Worm (Caenorhabditis elegans) whole organism, L4 larva: ENCODE measurements around the gene wip-1.
"Not testable (repeated sequence)": the region's sequence is repeated elsewhere in the genome, so short reads cannot be mapped to it uniquely, and the experiment has no call there.

Experiments
- F37D6.2 ChIP-seq: sonication (generic microtip); optimal IDR thresholded peaks from 2 replicates; lab custom pipeline; 2016; ENCODE audit warnings: mild to moderate bottlenecking, missing genetic modification characterization, missing compliant biosample characterization
- F49E8.2 ChIP-seq: sonication (generic microtip); optimal IDR thresholded peaks from 2 replicates; lab custom pipeline; 2016; ENCODE audit warnings: missing compliant biosample characterization, mild to moderate bottlenecking, missing genetic modification characterization, borderline replicate concordance
- T20F7.1 ChIP-seq: fragments of 200-800 bp; sonication (Bioruptor generic); optimal IDR thresholded peaks from 2 replicates; lab custom pipeline; 2018; ENCODE audit warnings: mild to moderate bottlenecking, missing genetic modification characterization, missing compliant biosample characterization
- T26A8.4 ChIP-seq: fragments of 200-800 bp; sonication (Bioruptor generic); IDR thresholded peaks from 2 replicates; pipeline ENCODE4 v1.3.6; 2022; ENCODE audit warnings: missing genetic modification characterization, missing compliant biosample characterization
- Y5F2A.4 ChIP-seq: fragments of 200-800 bp; sonication (Bioruptor generic); optimal IDR thresholded peaks from 2 replicates; lab custom pipeline; 2018; ENCODE audit warnings: mild to moderate bottlenecking, missing genetic modification characterization, missing compliant biosample characterization
- ZK337.2 ChIP-seq: fragments of 200-800 bp; sonication (Bioruptor generic); IDR thresholded peaks from 2 replicates; pipeline ENCODE4 v1.3.6; 2022; ENCODE audit warnings: missing genetic modification reagents, missing genetic modification characterization, missing compliant biosample characterization
- aha-1 ChIP-seq: fragments of 150-350 bp; peaks from one replicate; lab custom pipeline; 2014; ENCODE audit warnings: missing biosample characterization, missing genetic modification characterization
- aly-2 ChIP-seq: sonication (generic microtip); optimal IDR thresholded peaks from 2 replicates; lab custom pipeline; 2018; ENCODE audit warnings: missing biosample characterization, missing genetic modification characterization
- attf-4 ChIP-seq: sonication (generic microtip); optimal IDR thresholded peaks from 3 replicates; lab custom pipeline; 2017; ENCODE audit warnings: missing biosample characterization, missing genetic modification characterization
- ceh-20 ChIP-seq: fragments of 200-800 bp; sonication (Bioruptor generic); IDR thresholded peaks from 2 replicates; pipeline ENCODE4 v1.3.6; 2022; ENCODE audit warnings: missing genetic modification reagents, missing genetic modification characterization, missing compliant biosample characterization
- ceh-28 ChIP-seq: fragments of 150-350 bp; optimal IDR thresholded peaks from 2 replicates; lab custom pipeline; 2014; ENCODE audit warnings: missing biosample characterization, missing genetic modification reagents, missing genetic modification characterization
- ceh-44 ChIP-seq: fragments of 200-800 bp; sonication (Bioruptor generic); IDR thresholded peaks from 2 replicates; pipeline ENCODE4 v1.3.6; 2022; ENCODE audit warnings: missing genetic modification reagents, missing genetic modification characterization, missing compliant biosample characterization
- cey-2 ChIP-seq: sonication (generic microtip); optimal IDR thresholded peaks from 3 replicates; lab custom pipeline; 2017; ENCODE audit warnings: missing genetic modification characterization, mild to moderate bottlenecking, missing compliant biosample characterization, antibody characterized with exemption, borderline replicate concordance; ENCODE audit not compliant: insufficient read depth
- daf-12 ChIP-seq: fragments of 150-350 bp; optimal IDR thresholded peaks from 2 replicates; lab custom pipeline; 2014; ENCODE audit warnings: missing biosample characterization, missing genetic modification reagents, missing genetic modification characterization
- daf-16 ChIP-seq, 3 experiments: sonication (generic microtip); optimal IDR thresholded peaks; 2 replicates each; lab custom pipeline; 2016 to 2017; ENCODE audit warnings: missing genetic modification characterization in 3 of 3, missing genetic modification reagents in 3 of 3, mild to moderate bottlenecking in 2 of 3, missing compliant biosample characterization in 2 of 3, missing biosample characterization in 1 of 3, moderate library complexity in 1 of 3
- dmd-9 ChIP-seq: fragments of 200-800 bp; sonication (Bioruptor generic); IDR thresholded peaks from 2 replicates; pipeline ENCODE4 v1.3.6; 2022; ENCODE audit warnings: missing genetic modification reagents, missing genetic modification characterization, missing compliant biosample characterization
- duxl-1 ChIP-seq: sonication (generic microtip); optimal IDR thresholded peaks from 2 replicates; lab custom pipeline; 2016; ENCODE audit warnings: mild to moderate bottlenecking, missing genetic modification characterization, moderate library complexity, missing compliant biosample characterization; ENCODE audit not compliant: poor library complexity
- egl-27 ChIP-seq: sonication (generic microtip); optimal IDR thresholded peaks from 3 replicates; lab custom pipeline; 2017; ENCODE audit warnings: missing biosample characterization, missing genetic modification reagents, missing genetic modification characterization
- fos-1 ChIP-seq: fragments of 150-350 bp; optimal IDR thresholded peaks from 2 replicates; lab custom pipeline; 2014; ENCODE audit warnings: missing biosample characterization, missing genetic modification characterization
- hlh-11 ChIP-seq: fragments of 200-800 bp; sonication (Bioruptor generic); optimal IDR thresholded peaks from 2 replicates; lab custom pipeline; 2018; ENCODE audit warnings: mild to moderate bottlenecking, missing genetic modification characterization, missing compliant biosample characterization
- hlh-30 ChIP-seq: sonication (generic microtip); optimal IDR thresholded peaks from 2 replicates; lab custom pipeline; 2017; ENCODE audit warnings: antibody characterized with exemption, mild to moderate bottlenecking, missing genetic modification characterization, missing compliant biosample characterization; ENCODE audit not compliant: insufficient read depth
- hmg-1.1 ChIP-seq: fragments of 200-800 bp; sonication (Bioruptor generic); IDR thresholded peaks from 2 replicates; pipeline ENCODE4 v1.3.6; 2022; ENCODE audit warnings: missing genetic modification reagents, missing genetic modification characterization, missing compliant biosample characterization
- lin-13 ChIP-seq: fragments of 150-350 bp; optimal IDR thresholded peaks from 2 replicates; lab custom pipeline; 2014; ENCODE audit warnings: missing biosample characterization, missing genetic modification reagents, missing genetic modification characterization
- lin-15B ChIP-seq: fragments of 150-350 bp; sonication (generic microtip); optimal IDR thresholded peaks from 3 replicates; lab custom pipeline; 2014; ENCODE audit warnings: missing biosample characterization, missing genetic modification characterization
- lin-29 ChIP-seq: fragments of 200-800 bp; sonication (Bioruptor generic); IDR thresholded peaks from 2 replicates; pipeline ENCODE4 v1.3.6; 2022; ENCODE audit warnings: missing genetic modification reagents, missing genetic modification characterization, missing compliant biosample characterization
- lin-38 ChIP-seq: fragments of 200-800 bp; sonication (Bioruptor generic); IDR thresholded peaks from 2 replicates; pipeline ENCODE4 v1.3.6; 2022; ENCODE audit warnings: missing genetic modification reagents, missing genetic modification characterization, missing compliant biosample characterization
- lin-39 ChIP-seq: fragments of 150-350 bp; optimal IDR thresholded peaks from 2 replicates; lab custom pipeline; 2014; ENCODE audit warnings: missing biosample characterization, missing genetic modification reagents, missing genetic modification characterization
- lir-3 ChIP-seq: sonication (generic microtip); optimal IDR thresholded peaks from 2 replicates; lab custom pipeline; 2016; ENCODE audit warnings: mild to moderate bottlenecking, missing genetic modification characterization, missing compliant biosample characterization
- madf-9 ChIP-seq: fragments of 200-800 bp; sonication (Bioruptor generic); conservative IDR thresholded peaks from 2 replicates; pipeline ENCODE4 v1.3.6; 2022; ENCODE audit warnings: missing genetic modification reagents, missing genetic modification characterization, missing compliant biosample characterization
- mdl-1 ChIP-seq, 2 experiments: fragments of 150-350 bp in 1 of 2; sonication (generic microtip) in 1 of 2; optimal IDR thresholded peaks; 2 replicates each; lab custom pipeline; 2014 to 2017; ENCODE audit warnings: missing biosample characterization in 2 of 2, missing genetic modification characterization in 2 of 2
- mep-1 ChIP-seq: fragments of 150-350 bp; sonication (generic microtip); optimal IDR thresholded peaks from 3 replicates; lab custom pipeline; 2014; ENCODE audit warnings: missing biosample characterization, missing genetic modification characterization
- mxl-3 ChIP-seq: fragments of 200-800 bp; sonication (Bioruptor generic); optimal IDR thresholded peaks from 2 replicates; lab custom pipeline; 2018; ENCODE audit warnings: mild to moderate bottlenecking, missing genetic modification characterization, missing compliant biosample characterization
- nhr-28 ChIP-seq: fragments of 150-350 bp; optimal IDR thresholded peaks from 2 replicates; lab custom pipeline; 2014; ENCODE audit warnings: missing biosample characterization, missing genetic modification characterization
- nhr-48 ChIP-seq: sonication (generic microtip); optimal IDR thresholded peaks from 2 replicates; lab custom pipeline; 2016; ENCODE audit warnings: mild to moderate bottlenecking, missing genetic modification characterization, missing compliant biosample characterization
- pqm-1 ChIP-seq: sonication (generic microtip); optimal IDR thresholded peaks from 2 replicates; lab custom pipeline; 2017; ENCODE audit warnings: missing biosample characterization, missing genetic modification characterization
- saeg-2 ChIP-seq: fragments of 200-800 bp; sonication (Bioruptor generic); IDR thresholded peaks from 2 replicates; pipeline ENCODE4 v1.3.6; 2022; ENCODE audit warnings: missing genetic modification reagents, missing genetic modification characterization, missing compliant biosample characterization
- snpc-1.2 ChIP-seq: fragments of 200-800 bp; sonication (Bioruptor generic); IDR thresholded peaks from 2 replicates; pipeline ENCODE4 v1.3.6; 2022; ENCODE audit warnings: missing genetic modification reagents, missing genetic modification characterization, missing compliant biosample characterization
- snpc-4 ChIP-seq: fragments of 150-350 bp; optimal IDR thresholded peaks from 2 replicates; lab custom pipeline; 2014; ENCODE audit warnings: missing biosample characterization, missing genetic modification characterization
- spr-3 ChIP-seq: fragments of 200-800 bp; sonication (Bioruptor generic); optimal IDR thresholded peaks from 2 replicates; lab custom pipeline; 2018; ENCODE audit warnings: mild to moderate bottlenecking, missing genetic modification characterization, missing compliant biosample characterization
- tag-97 ChIP-seq: fragments of 200-800 bp; sonication (Bioruptor generic); IDR thresholded peaks from 2 replicates; pipeline ENCODE4 v1.3.6; 2022; ENCODE audit warnings: missing genetic modification characterization, missing compliant biosample characterization
- vab-7 ChIP-seq: fragments of 200-800 bp; sonication (Bioruptor generic); IDR thresholded peaks from 2 replicates; pipeline ENCODE4 v1.3.6; 2022; ENCODE audit warnings: missing genetic modification reagents, missing genetic modification characterization, missing compliant biosample characterization
- zag-1 ChIP-seq: fragments of 150-350 bp; optimal IDR thresholded peaks from 2 replicates; lab custom pipeline; 2014; ENCODE audit warnings: missing biosample characterization, missing genetic modification characterization
- zip-2 ChIP-seq: fragments of 150-350 bp; optimal IDR thresholded peaks from 2 replicates; lab custom pipeline; 2014; ENCODE audit warnings: missing biosample characterization, missing genetic modification characterization
- ztf-7 ChIP-seq: fragments of 150-350 bp; optimal IDR thresholded peaks from 2 replicates; lab custom pipeline; 2014; ENCODE audit warnings: missing biosample characterization, missing genetic modification characterization

The wip-1 gene

DNA sequence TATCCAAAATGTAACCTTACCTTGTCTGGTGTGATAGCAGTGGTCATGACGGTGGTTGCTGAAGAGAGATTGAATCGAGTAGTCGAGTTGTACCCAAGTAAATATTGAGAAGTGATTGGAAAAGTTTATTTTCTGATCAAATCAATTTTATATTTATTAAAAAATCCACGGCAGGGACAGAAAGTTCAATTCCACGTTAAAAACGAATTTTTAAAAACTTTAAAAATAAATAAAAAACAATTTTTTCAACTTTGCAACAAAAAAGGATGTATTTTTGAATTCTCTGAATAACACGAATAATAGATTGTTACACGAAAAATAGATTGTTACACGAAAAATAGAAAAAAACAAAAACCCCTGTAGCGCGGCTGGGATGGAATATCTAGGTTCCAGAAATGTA is 37.3 kb downstream of the wip-1 start, which contains the start of gene C45G9.9:
TSS of gene C45G9.9 (minus strand) at position 101 of the 400 bp plus-strand sequence.
- not testable (repeated sequence) for TF ChIP-seq madf-9 (GFP tag; lab: Robert Waterston, UW); nhr-28 (tag; lab: Kevin White, UChicago); pqm-1

DNA sequence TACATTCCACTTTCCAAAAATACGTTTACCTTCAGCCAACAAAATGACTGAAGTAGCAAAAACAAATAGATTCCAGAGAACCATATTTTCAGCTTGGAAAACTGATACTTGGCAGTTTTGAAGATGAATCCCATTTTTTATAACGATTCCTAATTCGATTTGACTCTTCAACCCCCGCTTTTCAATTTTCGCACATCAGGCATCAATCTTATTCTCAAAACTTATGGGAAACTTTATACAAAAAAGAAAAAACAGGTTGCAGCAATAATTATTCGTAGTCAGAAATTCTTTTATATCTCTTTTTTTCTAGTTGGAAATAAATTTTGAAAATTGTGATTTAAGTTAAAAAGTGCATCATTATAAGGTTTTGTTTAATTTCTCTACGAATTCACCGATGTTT is 43.4 kb downstream of the wip-1 start, which contains the start of gene C45G9.10:
TSS of gene C45G9.10 (minus strand) at position 101 of the 400 bp plus-strand sequence.
- TF ChIP-seq ceh-20 (GFP tag; lab: Robert Waterston, UW) = no peak
- TF ChIP-seq F37D6.2 (tag; lab: Kevin White, UChicago) = no peak
- TF ChIP-seq hmg-1.1 = no peak
- TF ChIP-seq vab-7 (GFP tag; lab: Robert Waterston, UW) = no peak
- TF ChIP-seq ceh-28 (tag; lab: Kevin White, UChicago) = no peak
- TF ChIP-seq aha-1 (tag; lab: Kevin White, UChicago) = peak; percentile 64
- no peak for TF ChIP-seq aly-2
- TF ChIP-seq T20F7.1 = no peak

- not testable (repeated sequence) for TF ChIP-seq snpc-1.2 (GFP tag; lab: Robert Waterston, UW); ceh-20 (GFP tag; lab: Robert Waterston, UW); cey-2 (tag; lab: Kevin White, UChicago)
Observed at ce11 chrIII:5062406-5062805, 44.0 kb downstream of the wip-1 start, which contains the start of gene C45G9.4. Gene C45G9.4, plus strand, starts transcription at chrIII:5062706.

- TF ChIP-seq duxl-1 (tag; lab: Kevin White, UChicago) (peak; percentile 35), hmg-1.1 (no peak), Y5F2A.4 (GFP tag; lab: Kevin White, UChicago) (no peak), zip-2 (no peak), F49E8.2 (tag; lab: Kevin White, UChicago) (no peak), hlh-30 (tag; lab: Kevin White, UChicago) (no peak), snpc-1.2 (GFP tag; lab: Robert Waterston, UW) (no peak), attf-4 (tag; lab: Kevin White, UChicago) (no peak), mdl-1 (tag; optimal IDR thresholded peaks at IDR 0.05; lab: Kevin White, UChicago) (no peak), lin-13 (GFP tag; lab: Kevin White, UChicago) (peak; percentile 18), hlh-11 (no peak), lir-3 (tag; lab: Kevin White, UChicago) (no peak), ztf-7 (tag; lab: Kevin White, UChicago) (peak; percentile 24), nhr-48 (tag; lab: Kevin White, UChicago) (no peak), lin-15B (no peak), spr-3 (no peak), zag-1 (tag; lab: Kevin White, UChicago) (no peak), ceh-28 (tag; lab: Kevin White, UChicago) (no peak), lin-39 (no peak), dmd-9 (peak; percentile 84), mep-1 (tag; lab: Kevin White, UChicago) (no peak), saeg-2 (GFP tag; lab: Robert Waterston, UW) (no peak), daf-12 (tag; lab: Kevin White, UChicago) (no peak), T20F7.1 (peak; percentile 44), ceh-44 (GFP tag; lab: Robert Waterston, UW) (peak; percentile 70; the same call in 1 of the 2 replicates), lin-29 (GFP tag; lab: Robert Waterston, UW) (no peak), egl-27 (tag; lab: Kevin White, UChicago) (no peak), F37D6.2 (tag; lab: Kevin White, UChicago) (peak; percentile 41), tag-97 (GFP tag; lab: Robert Waterston, UW) (no peak), lin-38 (no peak), daf-16 (GFP tag; optimal IDR thresholded peaks at IDR 0.05; lab: Kevin White, UChicago) (no peak), daf-16 (tag; optimal IDR thresholded peaks at IDR 0.05; lab: Kevin White, UChicago) (no peak), mxl-3 (no peak), T26A8.4 (no peak), fos-1 (tag; lab: Kevin White, UChicago) (no peak), ZK337.2 (GFP tag; lab: Robert Waterston, UW) (peak; percentile 89), snpc-4 (tag; lab: Kevin White, UChicago) (no peak)
Observed at ce11 chrIII:5068675-5069233, 50.3 kb downstream of the wip-1 start, which contains the start of the genes C45G9.11 and C45G9.2. Gene C45G9.11, minus strand, starts transcription at chrIII:5068725. Gene C45G9.2, plus strand, starts transcription at chrIII:5069066.
